Worm (Caenorhabditis elegans) whole organism, young adult: ENCODE results near the gene T28C12.1.

Source experiments
- K11D2.4 ChIP-seq: fragments of 200-800 bp; sonication (Bioruptor generic); IDR thresholded peaks from 2 replicates; pipeline ENCODE4 v1.3.6; 2022; ENCODE audit warnings: missing genetic modification reagents, missing genetic modification characterization, missing compliant biosample characterization
- akir-1 ChIP-seq: fragments of 200-800 bp; sonication (Bioruptor generic); optimal IDR thresholded peaks from 2 replicates; lab custom pipeline; 2018; ENCODE audit warnings: mild to moderate bottlenecking, missing genetic modification characterization, moderate library complexity, missing compliant biosample characterization
- die-1 ChIP-seq: sonication (generic microtip); optimal IDR thresholded peaks from 2 replicates; lab custom pipeline; 2016; ENCODE audit warnings: missing genotype, mild to moderate bottlenecking, missing genetic modification characterization, missing compliant biosample characterization
- lin-35 ChIP-seq, 3 experiments: fragments of 150-350 bp in 2 of 3; sonication (generic microtip) in 1 of 3; optimal IDR thresholded peaks; 2 replicates each; lab custom pipeline; 2014 to 2018; ENCODE audit warnings: missing biosample characterization in 3 of 3, missing genetic modification characterization in 3 of 3, missing genetic modification reagents in 3 of 3
- nhr-90 ChIP-seq: sonication (generic microtip); optimal IDR thresholded peaks from 2 replicates; lab custom pipeline; 2016; ENCODE audit warnings: missing genotype, mild to moderate bottlenecking, missing genetic modification characterization, missing compliant biosample characterization
- unc-130 ChIP-seq: sonication (generic microtip); optimal IDR thresholded peaks from 2 replicates; lab custom pipeline; 2016; ENCODE audit warnings: missing genetic modification reagents, missing genetic modification characterization, missing compliant biosample characterization

ce11 chrV:6359522-6359921 lies 27.8 kb downstream of the T28C12.1 start:
- TF ChIP-seq K11D2.4 (GFP tag; lab: Robert Waterston, UW) (no peak), lin-35 (GFP tag; optimal IDR thresholded peaks at IDR 0.05; lab: Kevin White, UChicago) (no peak), die-1 (tag; lab: Kevin White, UChicago) (no peak), akir-1 (GFP tag; lab: Kevin White, UChicago) (no peak), nhr-90 (tag; lab: Kevin White, UChicago) (no peak), unc-130 (GFP tag; lab: Kevin White, UChicago) (no peak)
